Worm (Caenorhabditis elegans): Measurements from ENCODE around the gene dpy-8.

The dpy-8 gene

ce11 chrX:5122369-5122768 is 27.9 kb downstream of the dpy-8 start:
- TF ChIP-seq hlh-6 (tag; optimal IDR thresholded peaks at IDR 0.05) (no peak), ceh-48 (tag; optimal IDR thresholded peaks at IDR 0.05) (no peak), ceh-24 (tag; optimal IDR thresholded peaks at IDR 0.05) (no peak), tbx-7 (tag; optimal IDR thresholded peaks at IDR 0.05) (no peak), hlh-8 (tag; optimal IDR thresholded peaks at IDR 0.05) (no peak), pag-3 (tag; optimal IDR thresholded peaks at IDR 0.05; ENCODE audit: borderline replicate concordance) (no peak), dve-1 (tag; optimal IDR thresholded peaks at IDR 0.05) (no peak), madf-2 (tag; optimal IDR thresholded peaks at IDR 0.05) (no peak), unc-55 (GFP tag; optimal IDR thresholded peaks at IDR 0.05) (no peak), pros-1 (tag; optimal IDR thresholded peaks at IDR 0.05) (no peak), sox-2 (GFP tag; IDR thresholded peaks at IDR 0.05) (no peak), ceh-14 (tag; optimal IDR thresholded peaks at IDR 0.05) (no peak), ahr-1 (tag; optimal IDR thresholded peaks at IDR 0.05) (no peak), ceh-6 (GFP tag; optimal IDR thresholded peaks at IDR 0.05) (no peak), pax-1 (tag; optimal IDR thresholded peaks at IDR 0.05) (no peak), ref-2 (tag; optimal IDR thresholded peaks at IDR 0.05) (no peak)

- TF ChIP-seq ceh-24 (tag; optimal IDR thresholded peaks at IDR 0.05) (no peak), pros-1 (tag; optimal IDR thresholded peaks at IDR 0.05) (peak; percentile 17), ceh-48 (tag; optimal IDR thresholded peaks at IDR 0.05) (peak; percentile 98), nfya-1 (tag; optimal IDR thresholded peaks at IDR 0.05) (peak; percentile 23), ceh-31 (tag; optimal IDR thresholded peaks at IDR 0.05) (peak; percentile 37), ceh-9 (tag; optimal IDR thresholded peaks at IDR 0.05) (no peak), unc-42 (tag; optimal IDR thresholded peaks at IDR 0.05) (peak; percentile 12)
Observed at ce11 chrX:5121789-5122188, 28.5 kb downstream of the dpy-8 start.

ce11 chrX:5120807-5121206 is 29.5 kb downstream of the dpy-8 start:
- TF ChIP-seq madf-2 (tag; optimal IDR thresholded peaks at IDR 0.05) = no peak
- no peak for TF ChIP-seq npax-4 (tag; optimal IDR thresholded peaks at IDR 0.05)
- TF ChIP-seq pros-1 (tag; optimal IDR thresholded peaks at IDR 0.05) = no peak
- no peak for TF ChIP-seq ceh-19 (GFP tag; optimal IDR thresholded peaks at IDR 0.05)
- TF ChIP-seq elt-2 (tag; optimal IDR thresholded peaks at IDR 0.05) = no peak
- TF ChIP-seq ceh-14 (tag; optimal IDR thresholded peaks at IDR 0.05) = no peak
- no peak for TF ChIP-seq pha-2 (tag; optimal IDR thresholded peaks at IDR 0.05)
- TF ChIP-seq ceh-2 (tag; optimal IDR thresholded peaks at IDR 0.05) = no peak
- no peak for TF ChIP-seq ceh-9 (tag; optimal IDR thresholded peaks at IDR 0.05)
- TF ChIP-seq unc-55 (GFP tag; optimal IDR thresholded peaks at IDR 0.05) = no peak
- TF ChIP-seq mec-3 (tag; optimal IDR thresholded peaks at IDR 0.05; ENCODE audit: borderline replicate concordance) = no peak
- TF ChIP-seq syd-9 (tag; optimal IDR thresholded peaks at IDR 0.05) = no peak
- TF ChIP-seq T23F11.4 (GFP tag; optimal IDR thresholded peaks at IDR 0.05) = no peak
- TF ChIP-seq ceh-30 (tag; optimal IDR thresholded peaks at IDR 0.05) = no peak
- no peak for TF ChIP-seq lim-6 (tag; optimal IDR thresholded peaks at IDR 0.05)
- TF ChIP-seq ets-4 (tag; optimal IDR thresholded peaks at IDR 0.05) = no peak
- TF ChIP-seq elt-4 (tag; optimal IDR thresholded peaks at IDR 0.05) = no peak
- no peak for TF ChIP-seq lin-11 (tag; optimal IDR thresholded peaks at IDR 0.05)

- TF ChIP-seq ceh-34 (tag; optimal IDR thresholded peaks at IDR 0.05) = peak; percentile 56
- TF ChIP-seq unc-3 (GFP tag; conservative IDR thresholded peaks at IDR 0.05) = no peak
- no peak for TF ChIP-seq unc-3 (tag; optimal IDR thresholded peaks at IDR 0.05)
- no peak for TF ChIP-seq elt-2 (tag; optimal IDR thresholded peaks at IDR 0.05)
- no peak for TF ChIP-seq C38D4.7 (GFP tag; optimal IDR thresholded peaks at IDR 0.05)
- TF ChIP-seq ahr-1 (tag; optimal IDR thresholded peaks at IDR 0.05) = no peak
Observed at ce11 chrX:5120196-5120595, 30.1 kb downstream of the dpy-8 start.
